Worm (Caenorhabditis elegans) whole organism, early embryonic: ENCODE results near the gene F34D6.1.
"Not testable (repeated sequence)": the region's sequence is repeated elsewhere in the genome, so short reads cannot be mapped to it uniquely, and the experiment has no call there.

Source experiments
- B0310.2 ChIP-seq: sonication (generic microtip); optimal IDR thresholded peaks from 2 replicates; lab custom pipeline; 2016; ENCODE audit warnings: mild to moderate bottlenecking, missing genetic modification characterization, missing compliant biosample characterization
- F13C5.2 ChIP-seq: sonication (generic microtip); optimal IDR thresholded peaks from 2 replicates; lab custom pipeline; 2017; ENCODE audit warnings: mild to moderate bottlenecking, missing genetic modification characterization, inconsistent platforms, missing compliant biosample characterization
- aly-1 ChIP-seq: sonication (generic microtip); optimal IDR thresholded peaks from 2 replicates; lab custom pipeline; 2016; ENCODE audit warnings: missing genetic modification characterization, missing compliant biosample characterization
- ama-1 ChIP-seq: fragments of 150-350 bp; optimal IDR thresholded peaks from 2 replicates; lab custom pipeline; 2014
- ceh-13 ChIP-seq: fragments of 200-800 bp; sonication (Bioruptor generic); optimal IDR thresholded peaks from 2 replicates; lab custom pipeline; 2018; ENCODE audit warnings: mild to moderate bottlenecking, missing genetic modification characterization, missing compliant biosample characterization
- ceh-36 ChIP-seq: sonication (generic microtip); optimal IDR thresholded peaks from 2 replicates; lab custom pipeline; 2016; ENCODE audit warnings: missing genetic modification characterization, inconsistent platforms, missing compliant biosample characterization
- ets-7 ChIP-seq: sonication (generic microtip); optimal IDR thresholded peaks from 2 replicates; lab custom pipeline; 2016; ENCODE audit warnings: missing genotype, missing genetic modification characterization, missing compliant biosample characterization
- flt-1 ChIP-seq: fragments of 200-800 bp; sonication (Bioruptor generic); IDR thresholded peaks from 2 replicates; pipeline ENCODE4 v1.3.6; 2022; ENCODE audit warnings: missing genetic modification characterization, missing compliant biosample characterization
- hmbx-1 ChIP-seq: sonication (generic microtip); optimal IDR thresholded peaks from 2 replicates; lab custom pipeline; 2016; ENCODE audit warnings: mild to moderate bottlenecking, missing genetic modification characterization, missing compliant biosample characterization
- hmg-4 ChIP-seq: fragments of 200-800 bp; sonication (Bioruptor generic); optimal IDR thresholded peaks from 2 replicates; lab custom pipeline; 2018; ENCODE audit warnings: mild to moderate bottlenecking, missing genetic modification characterization, missing compliant biosample characterization
- hnd-1 ChIP-seq: sonication (generic microtip); optimal IDR thresholded peaks from 2 replicates; lab custom pipeline; 2016; ENCODE audit warnings: missing genetic modification characterization, missing compliant biosample characterization
- pes-1 ChIP-seq: fragments of 200-800 bp; sonication (Bioruptor generic); IDR thresholded peaks from 2 replicates; pipeline ENCODE4 v1.3.6; 2022; ENCODE audit warnings: missing genetic modification reagents, missing genetic modification characterization, missing compliant biosample characterization
- scrt-1 ChIP-seq: fragments of 200-800 bp; sonication (Bioruptor generic); IDR thresholded peaks from 2 replicates; pipeline ENCODE4 v1.3.6; 2022; ENCODE audit warnings: missing genetic modification characterization, missing compliant biosample characterization
- sea-1 ChIP-seq: fragments of 200-800 bp; sonication (Bioruptor generic); conservative IDR thresholded peaks from 2 replicates; pipeline ENCODE4 v1.3.6; 2022; ENCODE audit warnings: missing genetic modification characterization, missing compliant biosample characterization
- tbx-11 ChIP-seq: fragments of 200-800 bp; sonication (Bioruptor generic); IDR thresholded peaks from 2 replicates; pipeline ENCODE4 v1.3.6; 2022; ENCODE audit warnings: missing genetic modification characterization, missing compliant biosample characterization
- tbx-37 ChIP-seq: fragments of 200-800 bp; sonication (Bioruptor generic); conservative IDR thresholded peaks from 2 replicates; pipeline ENCODE4 v1.3.6; 2022; ENCODE audit warnings: missing genetic modification reagents, missing genetic modification characterization, missing compliant biosample characterization
- tra-4 ChIP-seq: sonication (generic microtip); optimal IDR thresholded peaks from 2 replicates; lab custom pipeline; 2017; ENCODE audit warnings: missing genetic modification characterization, missing compliant biosample characterization

F34D6.1 gene

DNA sequence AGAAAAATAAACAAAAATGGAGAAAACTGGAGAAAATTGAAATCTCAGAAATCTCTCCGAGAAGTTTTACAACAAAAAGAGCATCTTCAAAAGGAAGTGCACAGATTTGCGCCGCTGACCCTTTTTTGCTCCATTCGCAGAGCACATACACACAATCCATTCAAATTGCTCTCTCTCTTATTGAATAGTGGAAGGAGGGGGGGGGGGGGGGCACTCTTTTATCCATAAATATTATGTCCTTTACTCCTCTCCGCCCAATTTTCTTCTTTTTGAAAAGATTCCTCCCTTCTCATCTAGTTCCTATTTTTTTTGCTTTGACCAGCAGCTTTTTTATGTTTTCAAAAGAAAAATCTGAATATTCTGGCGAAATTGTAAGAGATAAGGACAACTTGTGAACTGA, 14.1 kb upstream of the F34D6.1 start:
- no peak for TF ChIP-seq hmg-4 (GFP tag; lab: Kevin White, UChicago)
- TF ChIP-seq sea-1 (GFP tag; lab: Robert Waterston, UW): no peak
- TF ChIP-seq ceh-36 (tag; lab: Kevin White, UChicago): no peak
- no peak for TF ChIP-seq ceh-13 (GFP tag; lab: Kevin White, UChicago)
- TF ChIP-seq ama-1: no peak

DNA sequence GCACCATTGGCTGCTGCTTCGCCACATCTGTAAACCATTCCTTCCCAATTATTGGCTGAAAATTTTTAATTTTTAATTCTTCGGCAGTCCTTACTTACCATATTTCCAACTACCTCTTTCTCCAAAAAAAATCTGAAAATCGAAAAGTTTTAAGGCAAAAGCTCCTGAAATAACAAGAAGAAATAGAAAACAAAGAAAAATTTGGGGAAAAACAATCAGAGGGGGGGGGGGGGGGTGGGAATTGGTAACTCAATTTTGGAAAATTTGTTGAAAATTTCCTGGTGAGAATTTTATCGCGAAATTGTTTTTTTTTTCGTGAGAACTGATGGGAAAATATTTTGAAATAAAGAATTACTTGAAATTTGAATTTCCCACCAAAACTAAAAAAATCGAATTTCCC, 11.5 kb upstream of the F34D6.1 start, which contains the start of gene set-11:
set-11 (minus strand) TSS at position 101 of the 400 bp plus-strand sequence.
- TF ChIP-seq hmg-4 (GFP tag; lab: Kevin White, UChicago): no peak
- no peak for TF ChIP-seq tbx-37 (GFP tag; lab: Robert Waterston, UW)
- TF ChIP-seq pes-1 (GFP tag; lab: Robert Waterston, UW): no peak
- TF ChIP-seq sea-1 (GFP tag; lab: Robert Waterston, UW): no peak
- TF ChIP-seq hmbx-1: no peak
- TF ChIP-seq hnd-1 (tag; lab: Kevin White, UChicago): no peak
- no peak for TF ChIP-seq ets-7 (tag; lab: Kevin White, UChicago)
- no peak for TF ChIP-seq aly-1 (tag; lab: Kevin White, UChicago)

DNA sequence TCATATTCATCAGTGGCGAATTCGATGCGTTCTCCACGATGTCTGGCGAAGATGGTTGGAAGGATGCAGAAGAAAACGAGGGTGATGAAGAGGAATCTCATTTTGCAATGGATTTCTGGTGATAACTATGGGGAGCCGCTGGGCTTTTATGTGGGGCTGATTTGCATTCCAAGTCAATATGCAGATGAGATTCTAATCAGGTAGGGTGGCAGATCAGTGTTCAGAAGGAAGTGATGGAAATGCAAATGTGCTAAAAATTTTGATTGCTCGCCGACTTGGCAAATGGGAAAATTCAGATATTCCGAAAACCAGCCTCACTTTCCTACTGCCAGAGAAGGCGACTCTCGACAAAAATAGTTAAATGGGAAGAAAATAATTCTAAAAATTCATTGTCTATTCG, 9.1 kb upstream of the F34D6.1 start, which contains the start of gene nspf-3:
nspf-3 (minus strand) TSS at position 101 of the 400 bp plus-strand sequence.
- TF ChIP-seq sea-1 (GFP tag; lab: Robert Waterston, UW) (no peak), pes-1 (GFP tag; lab: Robert Waterston, UW) (no peak), tbx-11 (GFP tag; lab: Robert Waterston, UW) (no peak), scrt-1 (GFP tag; lab: Robert Waterston, UW) (no peak), B0310.2 (tag; lab: Kevin White, UChicago) (no peak), ets-7 (tag; lab: Kevin White, UChicago) (no peak), hmg-4 (GFP tag; lab: Kevin White, UChicago) (no peak), hmbx-1 (no peak), ama-1 (no peak), tra-4 (tag; lab: Kevin White, UChicago) (no peak), flt-1 (no peak), tbx-37 (GFP tag; lab: Robert Waterston, UW) (no peak), hnd-1 (tag; lab: Kevin White, UChicago) (no peak), F13C5.2 (tag; lab: Kevin White, UChicago) (no peak), ceh-36 (tag; lab: Kevin White, UChicago) (no peak), aly-1 (tag; lab: Kevin White, UChicago) (no peak)

DNA sequence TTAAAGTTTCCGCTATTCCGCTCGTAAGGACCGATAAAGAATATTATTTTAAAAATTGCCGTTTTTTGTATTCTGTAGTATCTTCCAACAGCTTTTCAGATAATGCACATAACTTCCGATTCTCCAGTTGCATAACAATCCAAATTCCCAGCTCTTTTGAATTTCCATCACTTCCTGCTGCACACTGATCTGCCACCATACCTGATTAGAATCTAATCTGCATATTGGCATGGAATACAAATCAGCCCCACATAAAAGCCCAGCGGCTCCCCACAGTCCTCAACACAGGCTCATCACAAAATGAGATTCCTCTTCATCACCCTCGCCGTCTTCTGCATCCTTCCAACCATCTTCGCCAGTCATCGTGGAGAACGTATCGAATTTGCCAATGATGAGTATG, 7.6 kb upstream of the F34D6.1 start, which contains the start of gene nspf-2:
nspf-2 (plus strand) TSS at position 301 of the 400 bp plus-strand sequence.
- not testable (repeated sequence) for TF ChIP-seq hnd-1 (tag; lab: Kevin White, UChicago); ets-7 (tag; lab: Kevin White, UChicago); flt-1

DNA sequence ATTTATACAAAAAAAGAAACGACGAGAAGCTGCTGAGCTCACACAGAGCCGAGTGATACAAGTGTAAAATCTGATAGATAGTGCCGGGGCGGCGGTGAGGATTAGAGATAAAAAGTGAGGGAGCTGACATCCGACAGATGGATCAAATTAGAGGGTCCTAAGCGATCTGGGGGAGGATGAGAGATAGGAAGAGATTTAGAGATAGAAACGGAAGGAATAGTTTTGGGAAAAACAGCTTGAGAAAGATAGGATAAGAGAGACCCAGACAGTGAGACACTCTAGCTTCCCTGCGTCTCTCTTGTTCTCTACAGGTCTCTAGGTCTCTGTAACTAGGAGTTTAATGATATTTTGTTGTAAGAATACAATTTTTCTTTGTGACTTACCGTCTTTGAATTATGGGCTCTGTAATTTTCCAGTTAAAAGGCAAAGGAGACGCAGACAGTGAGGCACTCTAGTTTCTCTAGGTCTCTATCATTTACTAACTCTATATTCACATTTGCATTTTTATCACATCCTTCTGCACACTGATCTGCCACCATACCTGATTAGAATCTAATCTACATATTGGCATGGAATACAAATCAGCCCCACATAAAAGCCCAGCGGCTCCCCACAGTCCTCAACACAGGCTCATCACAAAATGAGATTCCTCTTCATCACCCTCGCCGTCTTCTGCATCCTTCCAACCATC, 6.1 kb upstream of the F34D6.1 start, which contains the start of the genes sup-9 and nspf-1:
sup-9 (minus strand) TSS at position 43 of the 691 bp plus-strand sequence.
nspf-1 (plus strand) TSS at position 641 of the 691 bp plus-strand sequence.
- TF ChIP-seq B0310.2 (tag; lab: Kevin White, UChicago): no peak
- TF ChIP-seq pes-1 (GFP tag; lab: Robert Waterston, UW): no peak
- TF ChIP-seq ceh-13 (GFP tag; lab: Kevin White, UChicago): no peak
- TF ChIP-seq hnd-1 (tag; lab: Kevin White, UChicago): no peak
- TF ChIP-seq tbx-37 (GFP tag; lab: Robert Waterston, UW): no peak
- no peak for TF ChIP-seq tbx-11 (GFP tag; lab: Robert Waterston, UW)
- TF ChIP-seq aly-1 (tag; lab: Kevin White, UChicago): no peak
- TF ChIP-seq flt-1: no peak
- no peak for TF ChIP-seq sea-1 (GFP tag; lab: Robert Waterston, UW)
- no peak for TF ChIP-seq scrt-1 (GFP tag; lab: Robert Waterston, UW)
- TF ChIP-seq ets-7 (tag; lab: Kevin White, UChicago): no peak
- TF ChIP-seq hmbx-1: no peak

DNA sequence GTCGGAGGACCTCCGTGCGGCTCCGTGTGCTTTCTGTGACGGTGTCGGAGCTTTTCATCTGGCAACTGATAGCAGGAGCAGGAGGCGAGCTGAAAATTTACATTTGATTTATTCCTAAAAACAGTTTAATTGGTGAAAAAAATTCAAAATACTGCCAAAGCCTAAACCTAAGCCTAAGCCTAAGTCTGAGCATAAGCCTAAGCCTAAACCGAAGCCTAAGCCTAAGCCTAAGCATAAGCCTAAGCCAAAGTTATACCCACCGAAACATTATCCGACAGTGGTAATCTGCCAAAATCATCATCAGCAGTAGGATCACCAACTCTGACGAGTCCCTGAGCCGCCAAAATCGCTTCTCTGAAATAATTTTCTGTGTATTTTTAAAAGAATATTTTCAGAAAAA, 3.8 kb upstream of the F34D6.1 start:
- no peak for TF ChIP-seq tbx-11 (GFP tag; lab: Robert Waterston, UW)
- TF ChIP-seq F13C5.2 (tag; lab: Kevin White, UChicago): no peak
- no peak for TF ChIP-seq hmbx-1
- TF ChIP-seq ets-7 (tag; lab: Kevin White, UChicago): no peak
- TF ChIP-seq ceh-13 (GFP tag; lab: Kevin White, UChicago): no peak
- TF ChIP-seq scrt-1 (GFP tag; lab: Robert Waterston, UW): no peak
- no peak for TF ChIP-seq pes-1 (GFP tag; lab: Robert Waterston, UW)
- TF ChIP-seq tra-4 (tag; lab: Kevin White, UChicago): no peak
- TF ChIP-seq tbx-37 (GFP tag; lab: Robert Waterston, UW): no peak
- TF ChIP-seq sea-1 (GFP tag; lab: Robert Waterston, UW): no peak
- no peak for TF ChIP-seq ceh-36 (tag; lab: Kevin White, UChicago)
- no peak for TF ChIP-seq flt-1
- no peak for TF ChIP-seq B0310.2 (tag; lab: Kevin White, UChicago)
- TF ChIP-seq aly-1 (tag; lab: Kevin White, UChicago): no peak
- TF ChIP-seq ama-1: no peak
- no peak for TF ChIP-seq hnd-1 (tag; lab: Kevin White, UChicago)

DNA sequence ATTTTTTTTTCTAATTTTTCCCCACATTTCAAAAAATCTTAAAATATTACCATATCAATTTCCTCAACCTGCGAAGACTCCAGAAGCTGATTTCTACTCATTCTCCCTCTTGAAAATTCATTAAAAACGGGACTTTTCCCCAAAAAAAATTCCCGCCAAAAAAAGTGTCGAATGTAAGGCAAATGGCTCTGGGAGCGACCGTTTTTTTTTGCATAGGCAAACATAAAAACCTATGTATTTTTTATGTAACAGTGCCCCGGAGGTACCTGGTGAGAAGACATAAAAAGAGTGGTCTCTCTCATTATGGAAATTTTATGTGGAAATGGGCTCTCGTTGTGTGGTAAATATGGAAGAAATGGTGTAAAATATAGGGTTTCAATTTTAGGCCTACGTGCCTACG, 3.2 kb upstream of the F34D6.1 start, which contains the start of gene ceh-87:
ceh-87 (minus strand) TSS at position 101 of the 400 bp plus-strand sequence.
- no peak for TF ChIP-seq ets-7 (tag; lab: Kevin White, UChicago)
- TF ChIP-seq tbx-11 (GFP tag; lab: Robert Waterston, UW): no peak
- no peak for TF ChIP-seq tbx-37 (GFP tag; lab: Robert Waterston, UW)
- no peak for TF ChIP-seq tra-4 (tag; lab: Kevin White, UChicago)
- no peak for TF ChIP-seq hnd-1 (tag; lab: Kevin White, UChicago)
- TF ChIP-seq aly-1 (tag; lab: Kevin White, UChicago): no peak
- no peak for TF ChIP-seq B0310.2 (tag; lab: Kevin White, UChicago)
- TF ChIP-seq sea-1 (GFP tag; lab: Robert Waterston, UW): no peak
